Worm (Caenorhabditis elegans): Measurements from ENCODE around the gene ceh-19.

ceh-19 gene

DNA sequence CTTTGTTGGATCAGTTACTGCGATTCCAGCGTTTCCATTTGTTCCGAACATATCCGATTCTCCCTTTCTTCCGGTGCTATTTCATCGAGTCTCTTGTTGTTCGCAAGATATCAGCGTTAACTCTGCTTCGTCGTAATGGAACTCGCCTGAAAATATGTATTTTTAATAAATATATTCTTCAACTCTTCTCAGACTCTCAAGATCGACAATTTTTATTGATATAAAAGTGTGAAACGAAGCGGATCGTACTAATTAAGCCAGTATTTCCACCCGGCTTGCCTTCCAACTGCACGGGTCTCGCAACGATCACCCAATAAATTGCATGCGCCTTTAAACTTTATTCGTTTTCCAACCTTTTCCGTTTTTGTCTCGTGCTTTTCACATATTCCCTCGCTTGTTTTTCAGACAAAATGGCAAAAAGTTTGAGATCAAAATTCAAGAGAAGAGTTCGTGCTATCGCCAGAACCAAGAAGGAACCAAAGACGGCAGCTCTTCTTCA is 31.7 kb downstream of the ceh-19 start, which contains the start of the genes xpo-3 and C49H3.3:
Gene xpo-3, minus strand, starts transcription at position 51 of the 499 bp plus-strand sequence.
Gene C49H3.3, plus strand, starts transcription at position 369 of the 499 bp plus-strand sequence.
- TF ChIP-seq let-526 (GFP tag; IDR thresholded peaks at IDR 0.05) (no peak), F33H1.4 (GFP tag; IDR thresholded peaks at IDR 0.05) (peak; percentile 74), cebp-1 (GFP tag; IDR thresholded peaks at IDR 0.05) (no peak), cebp-1 (tag; optimal IDR thresholded peaks at IDR 0.05) (peak; percentile 25), attf-5 (GFP tag; optimal IDR thresholded peaks at IDR 0.05) (peak; percentile 56), bed-2 (GFP tag; IDR thresholded peaks at IDR 0.05) (no peak), nhr-80 (tag; optimal IDR thresholded peaks at IDR 0.05) (peak; percentile 37), mxl-1 (tag; optimal IDR thresholded peaks at IDR 0.05) (no peak), hmg-1.2 (GFP tag; IDR thresholded peaks at IDR 0.05) (peak; percentile 17; the same call in 1 of the 2 replicates)

ce11 chrIV:7920126-7920525 is 35.6 kb downstream of the ceh-19 start, which contains the start of gene C49H3.16:
TSS of gene C49H3.16 (plus strand) at chrIV:7920426.
- TF ChIP-seq F55B11.4 (tag; optimal IDR thresholded peaks at IDR 0.05; ENCODE audit: borderline replicate concordance, insufficient read depth) (no peak), ztf-3 (GFP tag; optimal IDR thresholded peaks at IDR 0.05) (no peak), D2030.7 (GFP tag; IDR thresholded peaks at IDR 0.05) (no peak), athp-1 (tag; optimal IDR thresholded peaks at IDR 0.05) (no peak), lin-35 (GFP tag; optimal IDR thresholded peaks at IDR 0.05) (no peak), C06A6.2 (GFP tag; conservative IDR thresholded peaks at IDR 0.05) (no peak), attf-6 (GFP tag; IDR thresholded peaks at IDR 0.05) (no peak), ztf-22 (GFP tag; optimal IDR thresholded peaks at IDR 0.05) (no peak), rpc-1 (optimal IDR thresholded peaks at IDR 0.05) (no peak), rpc-1 (tag; optimal IDR thresholded peaks at IDR 0.05) (no peak)

DNA sequence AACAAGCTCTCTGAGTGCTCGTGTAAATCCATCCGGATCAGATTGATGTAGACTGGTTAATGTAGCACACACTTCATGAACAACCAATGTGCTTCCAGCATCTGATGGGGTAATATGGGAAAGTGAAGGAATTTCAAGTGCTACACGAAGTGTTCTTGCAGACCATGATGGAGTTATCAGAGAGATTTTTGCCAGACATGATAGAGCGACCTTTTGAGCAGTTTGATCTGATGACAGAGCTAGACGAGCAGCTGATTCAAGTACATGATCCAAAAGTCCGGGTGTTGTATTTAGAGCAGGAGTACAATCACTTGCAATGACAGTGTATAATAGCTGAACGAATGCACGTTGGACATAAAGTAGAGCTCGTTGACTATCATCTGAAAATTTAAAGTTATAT is 37.9 kb downstream of the ceh-19 start:
- TF ChIP-seq Y53G8AR.9 (GFP tag; conservative IDR thresholded peaks at IDR 0.05) (no peak), ceh-27 (GFP tag; optimal IDR thresholded peaks at IDR 0.05) (no peak), sdz-38 (tag; optimal IDR thresholded peaks at IDR 0.05) (no peak)

ce11 chrIV:7916907-7917306 is 38.8 kb downstream of the ceh-19 start:
- TF ChIP-seq die-1 (tag; optimal IDR thresholded peaks at IDR 0.05) = no peak
- TF ChIP-seq Y95B8A.8 (GFP tag; IDR thresholded peaks at IDR 0.05) = no peak
- no peak for TF ChIP-seq F33H1.4 (GFP tag; IDR thresholded peaks at IDR 0.05)
- no peak for TF ChIP-seq snpc-1.1 (tag; optimal IDR thresholded peaks at IDR 0.05; ENCODE audit: insufficient read depth)
- TF ChIP-seq somi-1 (GFP tag; optimal IDR thresholded peaks at IDR 0.05) = no peak
- no peak for TF ChIP-seq egl-18 (GFP tag; IDR thresholded peaks at IDR 0.05)
- no peak for TF ChIP-seq nfya-1 (tag; optimal IDR thresholded peaks at IDR 0.05; ENCODE audit: borderline replicate concordance, insufficient read depth)
- no peak for TF ChIP-seq Y79H2A.3 (GFP tag; conservative IDR thresholded peaks at IDR 0.05)
- TF ChIP-seq rec-8 (tag; optimal IDR thresholded peaks at IDR 0.05) = no peak
- no peak for TF ChIP-seq let-526 (GFP tag; IDR thresholded peaks at IDR 0.05)
- no peak for TF ChIP-seq ceh-91 (GFP tag; IDR thresholded peaks at IDR 0.05)
- no peak for TF ChIP-seq zfh-2 (GFP tag; conservative IDR thresholded peaks at IDR 0.05)
- no peak for TF ChIP-seq hlh-12 (tag; optimal IDR thresholded peaks at IDR 0.05)
- TF ChIP-seq C06A6.2 (GFP tag; conservative IDR thresholded peaks at IDR 0.05) = no peak
- TF ChIP-seq snpc-1.3 (tag; optimal IDR thresholded peaks at IDR 0.05; ENCODE audit: insufficient read depth) = no peak
- no peak for TF ChIP-seq chd-7 (tag; optimal IDR thresholded peaks at IDR 0.05)

Measured in whole organism, young adult.